Fruit fly (Drosophila melanogaster) whole organism, prepupa: ENCODE results near the gene Obp18a.

Source experiments
- Blimp-1 ChIP-seq: fragments of 200-800 bp; sonication (Bioruptor generic); optimal IDR thresholded peaks from 3 replicates; lab custom pipeline; 2017; ENCODE audit warnings: missing biosample characterization, missing genetic modification characterization, mild to moderate bottlenecking, moderate library complexity, missing genetic modification reagents
- CG10669 ChIP-seq: fragments of 200-800 bp; sonication (Bioruptor generic); optimal IDR thresholded peaks from 3 replicates; lab custom pipeline; 2018; ENCODE audit warnings: missing biosample characterization, mild to moderate bottlenecking, missing genetic modification characterization, moderate library complexity
- CG11294 ChIP-seq: fragments of 200-800 bp; sonication (Bioruptor generic); IDR thresholded peaks from 2 replicates; pipeline ENCODE4 v1.3.6; 2022; ENCODE audit warnings: missing biosample characterization, missing genetic modification characterization
- CG11762 ChIP-seq: fragments of 200-800 bp; sonication (Bioruptor generic); optimal IDR thresholded peaks from 3 replicates; lab custom pipeline; 2016; ENCODE audit warnings: missing biosample characterization, missing genetic modification characterization; ENCODE audit not compliant: insufficient read depth
- CG11902 ChIP-seq: fragments of 200-800 bp; sonication (Bioruptor generic); optimal IDR thresholded peaks from 3 replicates; lab custom pipeline; 2016; ENCODE audit warnings: missing biosample characterization, missing genetic modification characterization
- CG15336 ChIP-seq: fragments of 200-800 bp; sonication (Bioruptor generic); IDR thresholded peaks from 2 replicates; pipeline ENCODE4 v1.3.6; 2022; ENCODE audit warnings: missing biosample characterization, missing genetic modification characterization
- CG1621 ChIP-seq: fragments of 200-800 bp; sonication (Bioruptor generic); optimal IDR thresholded peaks from 3 replicates; lab custom pipeline; 2018; ENCODE audit warnings: missing biosample characterization, mild to moderate bottlenecking, missing genetic modification characterization
- CG16779 ChIP-seq: fragments of 200-800 bp; sonication (Bioruptor generic); optimal IDR thresholded peaks from 3 replicates; lab custom pipeline; 2017; ENCODE audit warnings: missing biosample characterization, mild to moderate bottlenecking, missing genetic modification characterization
- CG3032 ChIP-seq: fragments of 200-800 bp; optimal IDR thresholded peaks from 2 replicates; lab custom pipeline; 2019; ENCODE audit warnings: missing biosample characterization, mild to moderate bottlenecking, missing genetic modification characterization, moderate library complexity
- CG31627 ChIP-seq: fragments of 200-800 bp; sonication (Bioruptor generic); optimal IDR thresholded peaks from 3 replicates; lab custom pipeline; 2016; ENCODE audit warnings: missing biosample characterization, missing genetic modification characterization
- CG32006 ChIP-seq: fragments of 200-800 bp; sonication (Bioruptor generic); optimal IDR thresholded peaks from 3 replicates; lab custom pipeline; 2017; ENCODE audit warnings: missing biosample characterization, mild to moderate bottlenecking, missing genetic modification characterization
- CG34406 ChIP-seq: fragments of 200-800 bp; sonication (Bioruptor generic); optimal IDR thresholded peaks from 3 replicates; lab custom pipeline; 2016; ENCODE audit warnings: missing biosample characterization, missing genetic modification characterization
- CG3919 ChIP-seq: fragments of 200-800 bp; sonication (Bioruptor generic); optimal IDR thresholded peaks from 3 replicates; lab custom pipeline; 2016; ENCODE audit warnings: missing biosample characterization, missing genetic modification characterization
- CG4318 ChIP-seq: fragments of 200-800 bp; sonication (Bioruptor generic); optimal IDR thresholded peaks from 3 replicates; lab custom pipeline; 2017; ENCODE audit warnings: missing biosample characterization, mild to moderate bottlenecking, missing genetic modification characterization
- CG6163 ChIP-seq: fragments of 200-800 bp; sonication (Bioruptor generic); IDR thresholded peaks from 3 replicates; pipeline ENCODE4 v1.3.6; 2022; ENCODE audit warnings: missing biosample characterization, missing genetic modification characterization
- CG6276 ChIP-seq: fragments of 200-800 bp; sonication (Bioruptor generic); optimal IDR thresholded peaks from 2 replicates; lab custom pipeline; 2017; ENCODE audit warnings: missing biosample characterization, mild to moderate bottlenecking, missing genetic modification characterization
- CG6792 ChIP-seq: fragments of 200-800 bp; sonication (Bioruptor generic); optimal IDR thresholded peaks from 3 replicates; lab custom pipeline; 2016; ENCODE audit warnings: missing biosample characterization, missing genetic modification characterization
- CG6854 ChIP-seq: fragments of 200-800 bp; sonication (Bioruptor generic); optimal IDR thresholded peaks from 2 replicates; lab custom pipeline; 2017; ENCODE audit warnings: missing biosample characterization, mild to moderate bottlenecking, missing genetic modification characterization
- CG7368 ChIP-seq: fragments of 200-800 bp; sonication (Bioruptor generic); optimal IDR thresholded peaks from 3 replicates; lab custom pipeline; 2016; ENCODE audit warnings: missing biosample characterization, missing genetic modification characterization
- CG8119 ChIP-seq: fragments of 200-800 bp; sonication (Bioruptor generic); IDR thresholded peaks from 3 replicates; pipeline ENCODE4 v1.3.6; 2022; ENCODE audit warnings: missing biosample characterization, missing genetic modification characterization
- CG8319 ChIP-seq: fragments of 200-800 bp; sonication (Bioruptor generic); optimal IDR thresholded peaks from 3 replicates; lab custom pipeline; 2016; ENCODE audit warnings: missing biosample characterization, missing genetic modification characterization
- CG8632 ChIP-seq: fragments of 200-800 bp; sonication (Bioruptor generic); optimal IDR thresholded peaks from 3 replicates; lab custom pipeline; 2016; ENCODE audit warnings: missing biosample characterization, missing genetic modification characterization
- Eip78C ChIP-seq: fragments of 200-800 bp; sonication (Bioruptor generic); peaks from one replicate; lab custom pipeline; 2016; ENCODE audit warnings: missing biosample characterization, missing genetic modification characterization
- Eip93F ChIP-seq: fragments of 200-800 bp; sonication (Bioruptor generic); optimal IDR thresholded peaks from 2 replicates; lab custom pipeline; 2016; ENCODE audit warnings: missing biosample characterization, mild to moderate bottlenecking, missing genetic modification characterization
- Ets21C ChIP-seq: fragments of 200-800 bp; sonication (Bioruptor generic); optimal IDR thresholded peaks from 3 replicates; lab custom pipeline; 2016; ENCODE audit warnings: missing biosample characterization, missing genetic modification characterization
- Ets96B ChIP-seq: fragments of 200-800 bp; optimal IDR thresholded peaks from 2 replicates; lab custom pipeline; 2019; ENCODE audit warnings: missing biosample characterization, mild to moderate bottlenecking, missing genetic modification characterization, moderate library complexity
- Gug ChIP-seq: fragments of 200-800 bp; sonication (Bioruptor generic); IDR thresholded peaks from 2 replicates; pipeline ENCODE4 v1.3.6; 2022; ENCODE audit warnings: missing biosample characterization, missing genetic modification characterization
- Hr39 ChIP-seq: fragments of 200-800 bp; sonication (Bioruptor generic); optimal IDR thresholded peaks from 2 replicates; lab custom pipeline; 2016; ENCODE audit warnings: missing biosample characterization, missing genetic modification characterization
- Hr4 ChIP-seq: fragments of 200-800 bp; sonication (Bioruptor generic); optimal IDR thresholded peaks from 3 replicates; lab custom pipeline; 2016; ENCODE audit warnings: missing biosample characterization, missing genetic modification characterization
- Met ChIP-seq: fragments of 200-800 bp; sonication (Bioruptor generic); optimal IDR thresholded peaks from 3 replicates; lab custom pipeline; 2016; ENCODE audit warnings: missing biosample characterization, missing genetic modification characterization
- OdsH ChIP-seq: fragments of 200-800 bp; sonication (Bioruptor generic); optimal IDR thresholded peaks from 3 replicates; lab custom pipeline; 2016; ENCODE audit warnings: missing biosample characterization, missing genetic modification characterization
- Smox ChIP-seq: fragments of 200-800 bp; sonication (Bioruptor generic); optimal IDR thresholded peaks from 3 replicates; lab custom pipeline; 2016; ENCODE audit warnings: missing biosample characterization, missing genetic modification characterization
- Sox102F ChIP-seq: fragments of 200-800 bp; sonication (Bioruptor generic); optimal IDR thresholded peaks from 2 replicates; lab custom pipeline; 2016; ENCODE audit warnings: missing biosample characterization, mild to moderate bottlenecking, missing genetic modification characterization
- Sox14 ChIP-seq: fragments of 200-800 bp; sonication (Bioruptor generic); optimal IDR thresholded peaks from 3 replicates; lab custom pipeline; 2016; ENCODE audit warnings: missing biosample characterization, missing genetic modification characterization
- achi ChIP-seq: fragments of 200-800 bp; sonication (Bioruptor generic); optimal IDR thresholded peaks from 3 replicates; lab custom pipeline; 2016; ENCODE audit warnings: missing biosample characterization, missing genetic modification characterization
- acj6 ChIP-seq: fragments of 200-800 bp; sonication (Bioruptor generic); optimal IDR thresholded peaks from 3 replicates; lab custom pipeline; 2016; ENCODE audit warnings: missing biosample characterization, missing genetic modification characterization
- cyc ChIP-seq: fragments of 200-800 bp; sonication (Bioruptor generic); optimal IDR thresholded peaks from 3 replicates; lab custom pipeline; 2016; ENCODE audit warnings: missing biosample characterization, missing genetic modification characterization
- dac ChIP-seq: fragments of 200-800 bp; sonication (Bioruptor generic); optimal IDR thresholded peaks from 2 replicates; lab custom pipeline; 2017; ENCODE audit warnings: missing biosample characterization, mild to moderate bottlenecking, missing genetic modification characterization
- dsx ChIP-seq: fragments of 200-800 bp; optimal IDR thresholded peaks from 3 replicates; lab custom pipeline; 2019; ENCODE audit warnings: missing biosample characterization, mild to moderate bottlenecking, missing genetic modification characterization, moderate library complexity; ENCODE audit not compliant: poor library complexity, severe bottlenecking
- eg ChIP-seq: fragments of 200-800 bp; sonication (Bioruptor generic); IDR thresholded peaks from 3 replicates; pipeline ENCODE4 v1.3.6; 2022; ENCODE audit warnings: missing biosample characterization, missing genetic modification characterization
- esn ChIP-seq: fragments of 200-800 bp; sonication (Bioruptor generic); optimal IDR thresholded peaks from 2 replicates; lab custom pipeline; 2016; ENCODE audit warnings: missing biosample characterization, mild to moderate bottlenecking, missing genetic modification characterization, moderate library complexity
- fd59A ChIP-seq: fragments of 200-800 bp; sonication (Bioruptor generic); optimal IDR thresholded peaks from 2 replicates; lab custom pipeline; 2017; ENCODE audit warnings: missing biosample characterization, mild to moderate bottlenecking, missing genetic modification characterization, missing genetic modification reagents
- fkh ChIP-seq: fragments of 200-800 bp; sonication (Bioruptor generic); optimal IDR thresholded peaks from 3 replicates; lab custom pipeline; 2017; ENCODE audit warnings: missing biosample characterization, mild to moderate bottlenecking, missing genetic modification characterization, moderate library complexity
- net ChIP-seq: fragments of 200-800 bp; sonication (Bioruptor generic); optimal IDR thresholded peaks from 3 replicates; lab custom pipeline; 2016; ENCODE audit warnings: missing biosample characterization, missing genetic modification characterization
- pdm3 ChIP-seq: fragments of 200-800 bp; sonication (Bioruptor generic); optimal IDR thresholded peaks from 3 replicates; lab custom pipeline; 2016; ENCODE audit warnings: missing biosample characterization, missing genetic modification characterization
- salr ChIP-seq, 2 experiments: fragments of 200-800 bp; sonication (Bioruptor generic); optimal IDR thresholded peaks; 3 replicates each; lab custom pipeline; 2016 to 2018; ENCODE audit warnings: missing biosample characterization in 2 of 2, missing genetic modification characterization in 2 of 2, mild to moderate bottlenecking in 1 of 2
- spab ChIP-seq: fragments of 200-800 bp; sonication (Bioruptor generic); optimal IDR thresholded peaks from 2 replicates; lab custom pipeline; 2017; ENCODE audit warnings: missing biosample characterization, mild to moderate bottlenecking, missing genetic modification characterization, missing genetic modification reagents
- ss ChIP-seq, 2 experiments: fragments of 200-800 bp; sonication (Bioruptor generic); optimal IDR thresholded peaks; 2 replicates in 1 of 2; 3 replicates in 1 of 2; lab custom pipeline; 2017 to 2018; ENCODE audit warnings: mild to moderate bottlenecking in 2 of 2, missing biosample characterization in 2 of 2, missing genetic modification characterization in 2 of 2, moderate library complexity in 1 of 2
- svp ChIP-seq: fragments of 200-800 bp; sonication (Bioruptor generic); peaks from one replicate; lab custom pipeline; 2016; ENCODE audit warnings: missing biosample characterization, missing genetic modification characterization
- topi ChIP-seq: fragments of 200-800 bp; sonication (Bioruptor generic); optimal IDR thresholded peaks from 3 replicates; lab custom pipeline; 2016; ENCODE audit warnings: missing biosample characterization, missing genetic modification characterization
- vri ChIP-seq: fragments of 200-800 bp; sonication (Bioruptor generic); optimal IDR thresholded peaks from 3 replicates; lab custom pipeline; 2016; ENCODE audit warnings: missing biosample characterization, mild to moderate bottlenecking, missing genetic modification characterization

Gene Obp18a

DNA sequence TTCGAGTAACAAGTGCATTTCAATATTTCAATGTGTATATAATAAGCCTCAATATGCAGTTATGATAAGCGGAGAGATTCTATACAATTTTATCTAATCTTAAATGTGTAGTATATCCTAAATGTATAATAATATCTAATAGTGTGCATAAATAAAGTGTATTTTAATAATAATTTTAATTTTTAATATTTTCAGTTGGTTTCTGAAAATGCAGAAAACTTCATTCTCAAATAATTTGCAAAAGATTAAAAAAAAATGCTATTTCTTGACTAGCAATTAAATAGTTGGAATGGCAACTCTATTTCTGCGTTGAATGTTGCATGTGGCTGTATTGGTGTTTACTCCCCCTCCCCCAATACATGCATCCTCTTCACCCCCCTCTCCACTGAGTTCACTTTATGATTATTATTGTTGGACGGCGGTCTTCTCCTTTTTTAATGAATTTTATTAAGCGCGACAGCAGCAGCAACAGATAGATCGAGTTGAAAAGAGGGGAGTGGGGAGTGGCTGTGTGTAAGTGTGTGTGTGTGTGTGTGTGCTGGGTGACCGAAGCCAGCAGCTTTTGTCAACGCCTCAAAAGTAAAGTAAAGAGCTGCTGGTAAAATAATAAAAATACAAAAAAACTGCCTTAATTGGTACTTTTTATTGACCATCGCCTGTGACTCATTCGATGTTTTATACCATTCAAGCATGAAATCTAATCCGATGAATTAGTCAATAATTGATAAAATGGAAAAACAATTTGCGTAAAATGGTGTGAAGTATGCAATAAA is 25.2 kb upstream of the Obp18a start:
- TF ChIP-seq esn (GFP tag; lab: Kevin White, UChicago) = peak; percentile 21
- TF ChIP-seq Blimp-1 (GFP tag; lab: Kevin White, UChicago) = no peak
- TF ChIP-seq Gug (GFP tag; lab: Robert Waterston, UW) = no peak
- TF ChIP-seq Hr39 (GFP tag; lab: Kevin White, UChicago) = no peak
- TF ChIP-seq CG11294 (GFP tag; lab: Robert Waterston, UW) = no peak
- TF ChIP-seq Eip78C (GFP tag; lab: Kevin White, UChicago) = peak; percentile 85
- no peak for TF ChIP-seq CG4318 (GFP tag; lab: Kevin White, UChicago)
- TF ChIP-seq svp (GFP tag; lab: Kevin White, UChicago) = peak; percentile 69
- no peak for TF ChIP-seq CG1621
- TF ChIP-seq topi (GFP tag; lab: Kevin White, UChicago) = no peak
- TF ChIP-seq fkh = no peak
- TF ChIP-seq eg (GFP tag; lab: Robert Waterston, UW) = no peak
- no peak for TF ChIP-seq CG6854 (GFP tag; lab: Kevin White, UChicago)
- no peak for TF ChIP-seq Sox102F
- TF ChIP-seq acj6 = peak; percentile 20
- no peak for TF ChIP-seq Met (GFP tag; lab: Kevin White, UChicago)
- TF ChIP-seq CG11902 (GFP tag; lab: Kevin White, UChicago) = no peak
- TF ChIP-seq Sox14 (GFP tag; lab: Kevin White, UChicago) = no peak
- peak; percentile 58 to 65 for TF ChIP-seq ss (GFP tag; optimal IDR thresholded peaks at IDR 0.05; lab: Kevin White, UChicago)
- peak; percentile 14 for TF ChIP-seq fd59A (GFP tag; lab: Kevin White, UChicago)
- TF ChIP-seq OdsH = peak; percentile 19
- TF ChIP-seq CG34406 = peak; percentile 8
- no peak for TF ChIP-seq CG6276 (GFP tag; lab: Kevin White, UChicago)
- TF ChIP-seq CG8319 (GFP tag; lab: Kevin White, UChicago) = no peak
- TF ChIP-seq net (GFP tag; lab: Kevin White, UChicago) = no peak
- TF ChIP-seq CG16779 (tag; lab: Kevin White, UChicago) = no peak
- peak; percentile 61 for TF ChIP-seq Ets96B
- no peak for TF ChIP-seq vri (GFP tag; lab: Kevin White, UChicago)
- no peak for TF ChIP-seq CG11762 (GFP tag; lab: Kevin White, UChicago)
- TF ChIP-seq pdm3 = no peak
- TF ChIP-seq CG15336 (GFP tag; lab: Robert Waterston, UW) = no peak
- no peak for TF ChIP-seq Hr4 (GFP tag; lab: Kevin White, UChicago)
- TF ChIP-seq Smox (GFP tag; lab: Kevin White, UChicago) = no peak
- TF ChIP-seq CG32006 = peak; percentile 38
- peak; percentile 15 for TF ChIP-seq achi
- no peak for TF ChIP-seq CG31627 (GFP tag; lab: Kevin White, UChicago)
- TF ChIP-seq salr (GFP tag; optimal IDR thresholded peaks at IDR 0.05; lab: Kevin White, UChicago) = peak in 1 of 2 experiments; percentile 1
- TF ChIP-seq dac (GFP tag; lab: Kevin White, UChicago) = no peak
- TF ChIP-seq CG8632 = no peak
- no peak for TF ChIP-seq Eip93F (GFP tag; lab: Kevin White, UChicago)
- peak; percentile 8 for TF ChIP-seq CG6792 (GFP tag; lab: Kevin White, UChicago)
- no peak for TF ChIP-seq CG10669 (GFP tag; lab: Kevin White, UChicago)
- peak; percentile 10 for TF ChIP-seq spab (GFP tag; lab: Kevin White, UChicago)
- peak; percentile 36; the same call in 1 of the 3 replicates for TF ChIP-seq CG8119 (GFP tag; lab: Robert Waterston, UW)
- TF ChIP-seq CG6163 (GFP tag; lab: Robert Waterston, UW) = no peak
- peak; percentile 63 for TF ChIP-seq dsx (GFP tag; lab: Kevin White, UChicago)
- no peak for TF ChIP-seq Ets21C (GFP tag; lab: Kevin White, UChicago)
- no peak for TF ChIP-seq cyc (GFP tag; lab: Kevin White, UChicago)
- TF ChIP-seq CG7368 (GFP tag; lab: Kevin White, UChicago) = no peak
- TF ChIP-seq CG3032 = peak; percentile 49
- no peak for TF ChIP-seq CG3919 (GFP tag; lab: Kevin White, UChicago)
